Worm (Caenorhabditis elegans) whole organism, L4 larva: ENCODE measurements around the gene C32C4.16.
A peak's percentile ranks its signal among the peaks of the same experiment; 100 is the strongest.

Source experiments
- F10B5.3 ChIP-seq: sonication (generic microtip); optimal IDR thresholded peaks from 2 replicates; lab custom pipeline; 2016; ENCODE audit warnings: mild to moderate bottlenecking, missing genetic modification characterization, missing compliant biosample characterization
- T20F7.1 ChIP-seq: fragments of 200-800 bp; sonication (Bioruptor generic); optimal IDR thresholded peaks from 2 replicates; lab custom pipeline; 2018; ENCODE audit warnings: mild to moderate bottlenecking, missing genetic modification characterization, missing compliant biosample characterization
- Y105C5A.15 ChIP-seq: fragments of 200-800 bp; sonication (Bioruptor generic); IDR thresholded peaks from 2 replicates; pipeline ENCODE4 v1.3.6; 2022; ENCODE audit warnings: missing genetic modification characterization, missing compliant biosample characterization
- Y75B8A.6 ChIP-seq: fragments of 200-800 bp; sonication (Bioruptor generic); IDR thresholded peaks from 2 replicates; pipeline ENCODE4 v1.3.6; 2022; ENCODE audit warnings: missing genetic modification reagents, missing genetic modification characterization, missing compliant biosample characterization
- ZK337.2 ChIP-seq: fragments of 200-800 bp; sonication (Bioruptor generic); IDR thresholded peaks from 2 replicates; pipeline ENCODE4 v1.3.6; 2022; ENCODE audit warnings: missing genetic modification reagents, missing genetic modification characterization, missing compliant biosample characterization
- ceh-20 ChIP-seq: fragments of 200-800 bp; sonication (Bioruptor generic); IDR thresholded peaks from 2 replicates; pipeline ENCODE4 v1.3.6; 2022; ENCODE audit warnings: missing genetic modification reagents, missing genetic modification characterization, missing compliant biosample characterization
- ceh-82 ChIP-seq: sonication (generic microtip); optimal IDR thresholded peaks from 2 replicates; lab custom pipeline; 2017; ENCODE audit warnings: missing biosample characterization, missing genetic modification characterization
- cey-2 ChIP-seq: sonication (generic microtip); optimal IDR thresholded peaks from 3 replicates; lab custom pipeline; 2017; ENCODE audit warnings: missing genetic modification characterization, mild to moderate bottlenecking, missing compliant biosample characterization, antibody characterized with exemption, borderline replicate concordance; ENCODE audit not compliant: insufficient read depth
- daf-12 ChIP-seq: fragments of 150-350 bp; optimal IDR thresholded peaks from 2 replicates; lab custom pipeline; 2014; ENCODE audit warnings: missing biosample characterization, missing genetic modification reagents, missing genetic modification characterization
- daf-16 ChIP-seq, 3 experiments: sonication (generic microtip); optimal IDR thresholded peaks; 2 replicates each; lab custom pipeline; 2016 to 2017; ENCODE audit warnings: missing genetic modification characterization in 3 of 3, missing genetic modification reagents in 3 of 3, mild to moderate bottlenecking in 2 of 3, missing compliant biosample characterization in 2 of 3, missing biosample characterization in 1 of 3, moderate library complexity in 1 of 3
- daf-8 ChIP-seq: fragments of 200-800 bp; sonication (Bioruptor generic); IDR thresholded peaks from 2 replicates; pipeline ENCODE4 v1.3.6; 2022; ENCODE audit warnings: missing genetic modification characterization, missing compliant biosample characterization
- dmd-6 ChIP-seq: fragments of 200-800 bp; sonication (Bioruptor generic); IDR thresholded peaks from 2 replicates; pipeline ENCODE4 v1.3.6; 2022; ENCODE audit warnings: missing genetic modification reagents, missing genetic modification characterization, missing compliant biosample characterization
- dmd-8 ChIP-seq: fragments of 200-800 bp; sonication (Bioruptor generic); IDR thresholded peaks from 2 replicates; pipeline ENCODE4 v1.3.6; 2022; ENCODE audit warnings: missing genetic modification characterization, missing compliant biosample characterization
- dpl-1 ChIP-seq: fragments of 150-350 bp; optimal IDR thresholded peaks from 2 replicates; lab custom pipeline; 2014; ENCODE audit warnings: missing biosample characterization, missing genetic modification reagents, missing genetic modification characterization
- dve-1 ChIP-seq: sonication (generic microtip); optimal IDR thresholded peaks from 2 replicates; lab custom pipeline; 2017; ENCODE audit warnings: antibody characterized with exemption, mild to moderate bottlenecking, missing genetic modification characterization, missing compliant biosample characterization; ENCODE audit not compliant: insufficient read depth
- egl-43 ChIP-seq: fragments of 200-800 bp; sonication (Bioruptor generic); IDR thresholded peaks from 2 replicates; pipeline ENCODE4 v1.3.6; 2022; ENCODE audit warnings: missing genetic modification reagents, missing genetic modification characterization, missing compliant biosample characterization
- hif-1 ChIP-seq, 2 experiments: sonication (generic microtip); optimal IDR thresholded peaks; 2 replicates each; lab custom pipeline; 2016 to 2017; ENCODE audit warnings: missing compliant biosample characterization in 2 of 2, missing genetic modification characterization in 2 of 2, missing genetic modification reagents in 2 of 2, missing genotype in 2 of 2, mild to moderate bottlenecking in 1 of 2
- hlh-11 ChIP-seq: fragments of 200-800 bp; sonication (Bioruptor generic); optimal IDR thresholded peaks from 2 replicates; lab custom pipeline; 2018; ENCODE audit warnings: mild to moderate bottlenecking, missing genetic modification characterization, missing compliant biosample characterization
- hlh-30 ChIP-seq: sonication (generic microtip); optimal IDR thresholded peaks from 2 replicates; lab custom pipeline; 2017; ENCODE audit warnings: antibody characterized with exemption, mild to moderate bottlenecking, missing genetic modification characterization, missing compliant biosample characterization; ENCODE audit not compliant: insufficient read depth
- jun-1 ChIP-seq: fragments of 150-350 bp; optimal IDR thresholded peaks from 2 replicates; lab custom pipeline; 2014; ENCODE audit warnings: missing biosample characterization, missing genetic modification reagents, missing genetic modification characterization
- lin-1 ChIP-seq: fragments of 200-800 bp; sonication (Bioruptor generic); IDR thresholded peaks from 2 replicates; pipeline ENCODE4 v1.3.6; 2022; ENCODE audit warnings: missing genetic modification reagents, missing genetic modification characterization, missing compliant biosample characterization
- lin-13 ChIP-seq: fragments of 150-350 bp; optimal IDR thresholded peaks from 2 replicates; lab custom pipeline; 2014; ENCODE audit warnings: missing biosample characterization, missing genetic modification reagents, missing genetic modification characterization
- lin-38 ChIP-seq: fragments of 200-800 bp; sonication (Bioruptor generic); IDR thresholded peaks from 2 replicates; pipeline ENCODE4 v1.3.6; 2022; ENCODE audit warnings: missing genetic modification reagents, missing genetic modification characterization, missing compliant biosample characterization
- lir-3 ChIP-seq: sonication (generic microtip); optimal IDR thresholded peaks from 2 replicates; lab custom pipeline; 2016; ENCODE audit warnings: mild to moderate bottlenecking, missing genetic modification characterization, missing compliant biosample characterization
- lsy-2 ChIP-seq, 2 experiments: fragments of 150-350 bp in 1 of 2; sonication (generic microtip) in 1 of 2; optimal IDR thresholded peaks; 2 replicates each; lab custom pipeline; 2014 to 2017; ENCODE audit warnings: missing biosample characterization in 2 of 2, missing genetic modification characterization in 2 of 2
- mdl-1 ChIP-seq, 2 experiments: fragments of 150-350 bp in 1 of 2; sonication (generic microtip) in 1 of 2; optimal IDR thresholded peaks; 2 replicates each; lab custom pipeline; 2014 to 2017; ENCODE audit warnings: missing biosample characterization in 2 of 2, missing genetic modification characterization in 2 of 2
- mep-1 ChIP-seq: fragments of 150-350 bp; sonication (generic microtip); optimal IDR thresholded peaks from 3 replicates; lab custom pipeline; 2014; ENCODE audit warnings: missing biosample characterization, missing genetic modification characterization
- mxl-3 ChIP-seq: fragments of 200-800 bp; sonication (Bioruptor generic); optimal IDR thresholded peaks from 2 replicates; lab custom pipeline; 2018; ENCODE audit warnings: mild to moderate bottlenecking, missing genetic modification characterization, missing compliant biosample characterization
- nhr-10 ChIP-seq: fragments of 150-350 bp; optimal IDR thresholded peaks from 2 replicates; lab custom pipeline; 2014; ENCODE audit warnings: missing biosample characterization, missing genetic modification characterization
- nhr-102 ChIP-seq: sonication (generic microtip); optimal IDR thresholded peaks from 2 replicates; lab custom pipeline; 2016; ENCODE audit warnings: mild to moderate bottlenecking, missing genetic modification characterization, moderate library complexity, missing compliant biosample characterization
- nhr-28 ChIP-seq: fragments of 150-350 bp; optimal IDR thresholded peaks from 2 replicates; lab custom pipeline; 2014; ENCODE audit warnings: missing biosample characterization, missing genetic modification characterization
- nhr-42 ChIP-seq: fragments of 200-800 bp; sonication (Bioruptor generic); IDR thresholded peaks from 2 replicates; pipeline ENCODE4 v1.3.6; 2022; ENCODE audit warnings: missing genetic modification characterization, missing compliant biosample characterization
- nhr-48 ChIP-seq: sonication (generic microtip); optimal IDR thresholded peaks from 2 replicates; lab custom pipeline; 2016; ENCODE audit warnings: mild to moderate bottlenecking, missing genetic modification characterization, missing compliant biosample characterization
- nhr-6 ChIP-seq: fragments of 150-350 bp; optimal IDR thresholded peaks from 2 replicates; lab custom pipeline; 2014; ENCODE audit warnings: missing biosample characterization, missing genetic modification characterization
- nhr-77 ChIP-seq: fragments of 150-350 bp; optimal IDR thresholded peaks from 2 replicates; lab custom pipeline; 2014; ENCODE audit warnings: missing biosample characterization, missing genetic modification characterization
- pha-4 ChIP-seq, 2 experiments: fragments of 150-350 bp in 1 of 2; fragments of 200-800 bp in 1 of 2; sonication (Bioruptor generic) in 1 of 2; IDR thresholded peaks in 1 of 2; optimal IDR thresholded peaks in 1 of 2; 2 replicates each; pipeline versions ENCODE4 v1.3.6 to Lab custom; 2014 to 2022; ENCODE audit warnings: missing genetic modification characterization in 2 of 2, missing genetic modification reagents in 2 of 2, missing biosample characterization in 1 of 2, missing compliant biosample characterization in 1 of 2
- php-3 ChIP-seq: fragments of 200-800 bp; sonication (Bioruptor generic); IDR thresholded peaks from 2 replicates; pipeline ENCODE4 v1.3.6; 2022; ENCODE audit warnings: missing genetic modification reagents, missing genetic modification characterization, missing compliant biosample characterization
- pqm-1 ChIP-seq: sonication (generic microtip); optimal IDR thresholded peaks from 2 replicates; lab custom pipeline; 2017; ENCODE audit warnings: missing biosample characterization, missing genetic modification characterization
- rbr-2 ChIP-seq: sonication (generic microtip); optimal IDR thresholded peaks from 2 replicates; lab custom pipeline; 2016; ENCODE audit warnings: missing genotype, missing genetic modification characterization, missing compliant biosample characterization
- skn-1 ChIP-seq: fragments of 150-350 bp; optimal IDR thresholded peaks from 2 replicates; lab custom pipeline; 2014; ENCODE audit warnings: missing biosample characterization, missing genetic modification characterization
- spr-1 ChIP-seq: sonication (generic microtip); optimal IDR thresholded peaks from 2 replicates; lab custom pipeline; 2016; ENCODE audit warnings: mild to moderate bottlenecking, missing genetic modification characterization, missing compliant biosample characterization
- tra-1 ChIP-seq: fragments of 200-800 bp; sonication (Bioruptor generic); IDR thresholded peaks from 2 replicates; pipeline ENCODE4 v1.3.6; 2022; ENCODE audit warnings: missing genetic modification reagents, missing genetic modification characterization, missing compliant biosample characterization
- unc-62 ChIP-seq, 3 experiments: fragments of 150-350 bp in 1 of 3; sonication (generic microtip); optimal IDR thresholded peaks in 2 of 3; peaks in 1 of 3; 1 replicate in 1 of 3; 2 replicates in 2 of 3; lab custom pipeline; 2014 to 2017; ENCODE audit warnings: missing biosample characterization in 3 of 3, missing genetic modification characterization in 3 of 3, missing genetic modification reagents in 3 of 3, missing genotype in 1 of 3
- zfp-2 ChIP-seq: sonication (generic microtip); optimal IDR thresholded peaks from 2 replicates; lab custom pipeline; 2016; ENCODE audit warnings: mild to moderate bottlenecking, missing genetic modification characterization, missing compliant biosample characterization

C32C4.16 gene

DNA sequence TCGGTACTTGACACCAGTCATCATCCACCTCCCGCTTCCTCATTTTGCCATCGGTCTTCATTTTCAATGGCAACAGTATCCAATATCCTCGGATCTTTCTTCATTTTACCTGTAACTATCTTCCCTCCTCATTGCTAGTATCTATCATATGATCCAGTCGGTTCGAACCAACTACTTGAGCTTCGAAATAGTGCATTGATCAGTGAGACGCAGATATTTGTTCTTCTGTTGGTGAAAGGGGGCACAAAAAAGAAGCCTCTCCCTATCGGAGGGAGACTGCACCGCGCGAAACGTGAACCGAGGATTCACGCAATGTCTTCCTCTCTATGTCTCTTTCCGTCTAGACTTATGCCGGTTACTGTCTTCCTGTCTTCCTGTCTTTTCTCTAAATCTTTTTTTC lies 44.0 kb downstream of the C32C4.16 start:
- TF ChIP-seq unc-62 (GFP tag; optimal IDR thresholded peaks at IDR 0.05 in 1 of 2; lab: Kevin White, UChicago) = peak in 1 of 2 experiments; percentile 7
- TF ChIP-seq unc-62 (tag; optimal IDR thresholded peaks at IDR 0.05; lab: Kevin White, UChicago) = no peak
- TF ChIP-seq nhr-6 = no peak

DNA sequence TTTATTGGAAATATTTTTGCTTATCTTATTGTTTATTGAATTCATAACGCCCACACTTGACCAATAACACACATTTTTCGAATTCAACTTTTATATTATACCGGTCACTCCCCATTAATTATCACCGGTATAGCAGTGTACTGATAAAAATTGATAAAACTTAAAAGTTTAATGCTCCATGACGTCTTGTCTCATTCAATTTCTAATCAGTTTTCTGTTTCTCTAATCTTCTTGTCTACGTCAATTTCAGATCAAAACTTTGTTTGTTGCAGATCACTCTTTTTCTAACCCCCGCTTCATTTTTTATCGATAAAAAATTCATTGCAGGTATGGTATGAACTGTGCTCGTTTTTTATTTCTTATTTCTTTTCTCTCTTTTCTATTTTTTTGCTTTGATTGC lies 46.4 kb downstream of the C32C4.16 start:
- TF ChIP-seq nhr-42 (GFP tag; lab: Robert Waterston, UW) (no peak), ceh-20 (0 out of 2 replicates have a peak, but pooled peaks have one; percentile 29), tra-1 (GFP tag; lab: Robert Waterston, UW) (peak; percentile 80), nhr-48 (peak; percentile 74), lsy-2 (tag; optimal IDR thresholded peaks at IDR 0.05; lab: Kevin White, UChicago) (peak in 1 of 2 experiments; percentile 21), nhr-10 (tag; lab: Kevin White, UChicago) (no peak), mdl-1 (tag; optimal IDR thresholded peaks at IDR 0.05; lab: Kevin White, UChicago) (peak in 1 of 2 experiments; percentile 72), dmd-6 (GFP tag; lab: Robert Waterston, UW) (peak; percentile 99), nhr-102 (tag; lab: Kevin White, UChicago) (peak; percentile 76), lin-38 (no peak), hlh-11 (tag; lab: Kevin White, UChicago) (peak; percentile 92), dve-1 (tag; lab: Kevin White, UChicago) (peak; percentile 93), ceh-82 (tag; lab: Kevin White, UChicago) (no peak), pqm-1 (tag; lab: Kevin White, UChicago) (peak; percentile 98), Y75B8A.6 (GFP tag; lab: Robert Waterston, UW) (no peak), pha-4 (GFP tag; IDR thresholded peaks at IDR 0.05; lab: Robert Waterston, UW) (0 out of 2 replicates have a peak, but pooled peaks have one; percentile 34), pha-4 (tag; optimal IDR thresholded peaks at IDR 0.05; lab: Kevin White, UChicago) (no peak), mep-1 (tag; lab: Kevin White, UChicago) (peak; percentile 4), hif-1 (tag; optimal IDR thresholded peaks at IDR 0.05; lab: Kevin White, UChicago) (peak in 1 of 2 experiments; percentile 0), lin-13 (GFP tag; lab: Kevin White, UChicago) (no peak), spr-1 (tag; lab: Kevin White, UChicago) (no peak), daf-16 (GFP tag; optimal IDR thresholded peaks at IDR 0.05; lab: Kevin White, UChicago) (peak in 1 of 2 experiments; percentile 35), daf-16 (tag; optimal IDR thresholded peaks at IDR 0.05; lab: Kevin White, UChicago) (peak; percentile 96), hlh-30 (tag; lab: Kevin White, UChicago) (peak; percentile 10), nhr-77 (tag; lab: Kevin White, UChicago) (peak; percentile 82), dmd-8 (GFP tag; lab: Robert Waterston, UW) (no peak), jun-1 (no peak), nhr-28 (tag; lab: Kevin White, UChicago) (peak; percentile 87), lin-1 (GFP tag; lab: Robert Waterston, UW) (peak; percentile 92), T20F7.1 (GFP tag; lab: Kevin White, UChicago) (peak; percentile 4), php-3 (GFP tag; lab: Robert Waterston, UW) (peak; percentile 93)

DNA sequence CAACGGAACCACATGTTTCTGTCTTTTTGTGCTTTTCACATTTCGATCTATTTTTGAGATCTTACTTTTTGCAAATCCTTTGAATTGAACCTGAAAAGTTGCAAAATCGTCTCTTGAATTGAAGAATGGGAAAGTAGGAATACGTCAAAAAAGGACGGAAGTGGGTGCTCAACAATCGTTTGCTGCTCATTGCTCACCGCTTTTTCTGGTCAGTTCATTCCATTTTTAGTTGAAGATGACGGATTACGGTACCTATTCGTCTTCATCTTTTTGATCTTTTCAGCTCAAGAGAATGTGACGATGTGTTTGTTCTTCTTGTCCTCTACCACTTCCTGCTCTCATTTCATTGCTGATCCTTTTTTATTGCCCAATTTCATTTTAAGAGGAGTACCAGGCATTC lies 47.8 kb downstream of the C32C4.16 start, which contains the start of gene C05A2.4:
Gene C05A2.4, plus strand, starts transcription at position 301 of the 400 bp plus-strand sequence.
- TF ChIP-seq Y75B8A.6 (GFP tag; lab: Robert Waterston, UW) (no peak), zfp-2 (tag; lab: Kevin White, UChicago) (no peak), ZK337.2 (no peak), daf-12 (tag; lab: Kevin White, UChicago) (no peak), F10B5.3 (tag; lab: Kevin White, UChicago) (no peak), lir-3 (tag; lab: Kevin White, UChicago) (no peak), dpl-1 (no peak), egl-43 (GFP tag; lab: Robert Waterston, UW) (no peak), nhr-102 (tag; lab: Kevin White, UChicago) (no peak), Y105C5A.15 (no peak), mxl-3 (GFP tag; lab: Kevin White, UChicago) (no peak), daf-8 (GFP tag; lab: Robert Waterston, UW) (no peak), cey-2 (tag; lab: Kevin White, UChicago) (no peak), lin-13 (GFP tag; lab: Kevin White, UChicago) (no peak), skn-1 (tag; lab: Kevin White, UChicago) (no peak), nhr-28 (tag; lab: Kevin White, UChicago) (no peak), rbr-2 (no peak)
